Worm (Caenorhabditis elegans) whole organism, L4 larva: ENCODE measurements around the gene fbxa-181.

Experiments
- F37D6.2 ChIP-seq: sonication (generic microtip); optimal IDR thresholded peaks from 2 replicates; lab custom pipeline; 2016; ENCODE audit warnings: mild to moderate bottlenecking, missing genetic modification characterization, missing compliant biosample characterization
- Y48G9A.11 ChIP-seq: fragments of 200-800 bp; sonication (Bioruptor generic); IDR thresholded peaks from 2 replicates; pipeline ENCODE4 v1.3.6; 2022; ENCODE audit warnings: missing genetic modification reagents, missing genetic modification characterization, missing compliant biosample characterization
- aly-2 ChIP-seq: sonication (generic microtip); optimal IDR thresholded peaks from 2 replicates; lab custom pipeline; 2018; ENCODE audit warnings: missing biosample characterization, missing genetic modification characterization
- ceh-82 ChIP-seq: sonication (generic microtip); optimal IDR thresholded peaks from 2 replicates; lab custom pipeline; 2017; ENCODE audit warnings: missing biosample characterization, missing genetic modification characterization
- lin-13 ChIP-seq: fragments of 150-350 bp; optimal IDR thresholded peaks from 2 replicates; lab custom pipeline; 2014; ENCODE audit warnings: missing biosample characterization, missing genetic modification reagents, missing genetic modification characterization
- mdt-29 ChIP-seq: fragments of 200-800 bp; sonication (Bioruptor generic); IDR thresholded peaks from 2 replicates; pipeline ENCODE4 v1.3.6; 2022; ENCODE audit warnings: missing genetic modification reagents, missing genetic modification characterization, missing compliant biosample characterization
- mes-2 ChIP-seq: sonication (generic microtip); optimal IDR thresholded peaks from 2 replicates; lab custom pipeline; 2016; ENCODE audit warnings: missing genotype, mild to moderate bottlenecking, missing genetic modification characterization, missing compliant biosample characterization; ENCODE audit not compliant: poor library complexity, severe bottlenecking
- nhr-11 ChIP-seq: fragments of 150-350 bp; optimal IDR thresholded peaks from 2 replicates; lab custom pipeline; 2014; ENCODE audit warnings: missing biosample characterization, missing genetic modification characterization
- nhr-76 ChIP-seq: fragments of 150-350 bp; optimal IDR thresholded peaks from 2 replicates; lab custom pipeline; 2014; ENCODE audit warnings: missing biosample characterization, missing genetic modification characterization
- pha-4 ChIP-seq, 2 experiments: fragments of 150-350 bp in 1 of 2; fragments of 200-800 bp in 1 of 2; sonication (Bioruptor generic) in 1 of 2; IDR thresholded peaks in 1 of 2; optimal IDR thresholded peaks in 1 of 2; 2 replicates each; pipeline versions ENCODE4 v1.3.6 to Lab custom; 2014 to 2022; ENCODE audit warnings: missing genetic modification characterization in 2 of 2, missing genetic modification reagents in 2 of 2, missing biosample characterization in 1 of 2, missing compliant biosample characterization in 1 of 2
- snpc-4 ChIP-seq: fragments of 150-350 bp; optimal IDR thresholded peaks from 2 replicates; lab custom pipeline; 2014; ENCODE audit warnings: missing biosample characterization, missing genetic modification characterization
- spr-1 ChIP-seq: sonication (generic microtip); optimal IDR thresholded peaks from 2 replicates; lab custom pipeline; 2016; ENCODE audit warnings: mild to moderate bottlenecking, missing genetic modification characterization, missing compliant biosample characterization
- unc-130 ChIP-seq: sonication (generic microtip); optimal IDR thresholded peaks from 2 replicates; lab custom pipeline; 2016; ENCODE audit warnings: missing genetic modification reagents, missing genetic modification characterization, missing compliant biosample characterization
- zip-11 ChIP-seq: fragments of 200-800 bp; sonication (Bioruptor generic); IDR thresholded peaks from 2 replicates; pipeline ENCODE4 v1.3.6; 2022; ENCODE audit warnings: missing genetic modification characterization, missing compliant biosample characterization

ce11 chrV:13724781-13725180 is 893 bp upstream of the fbxa-181 start, which contains the start of gene F35E12.2:
- no peak for TF ChIP-seq mdt-29
- no peak for TF ChIP-seq nhr-11 (tag; lab: Kevin White, UChicago)
- no peak for TF ChIP-seq F37D6.2
- no peak for TF ChIP-seq nhr-76 (tag; lab: Kevin White, UChicago)
- no peak for TF ChIP-seq zip-11 (GFP tag; lab: Robert Waterston, UW)
- no peak for TF ChIP-seq ceh-82 (tag; lab: Kevin White, UChicago)
- no peak for TF ChIP-seq lin-13 (GFP tag; lab: Kevin White, UChicago)
- no peak for TF ChIP-seq spr-1 (tag; lab: Kevin White, UChicago)
- TF ChIP-seq pha-4 (GFP tag; IDR thresholded peaks at IDR 0.05; lab: Robert Waterston, UW) = no peak
- no peak for TF ChIP-seq pha-4 (tag; optimal IDR thresholded peaks at IDR 0.05; lab: Kevin White, UChicago)
- TF ChIP-seq aly-2 (tag; lab: Kevin White, UChicago) = no peak
- TF ChIP-seq mes-2 (tag; lab: Kevin White, UChicago) = no peak
- no peak for TF ChIP-seq unc-130 (GFP tag; lab: Kevin White, UChicago)
- no peak for TF ChIP-seq snpc-4
- no peak for TF ChIP-seq Y48G9A.11 (GFP tag; lab: Robert Waterston, UW)
